Worm (Caenorhabditis elegans): ENCODE measurements around the gene kcmf-1.

kcmf-1 gene

ce11 chrIII:7878852-7879329 is 49.7 kb downstream of the kcmf-1 start, which contains the start of gene sup-18:
Gene sup-18, minus strand, starts transcription at chrIII:7878902.
- TF ChIP-seq dao-5 (tag; optimal IDR thresholded peaks at IDR 0.05) (no peak), him-1 (tag; optimal IDR thresholded peaks at IDR 0.05) (no peak), W03F9.2 (tag; optimal IDR thresholded peaks at IDR 0.05) (no peak)

- TF ChIP-seq W03F9.2 (tag; optimal IDR thresholded peaks at IDR 0.05) (no peak), him-1 (tag; optimal IDR thresholded peaks at IDR 0.05) (no peak), dao-5 (tag; optimal IDR thresholded peaks at IDR 0.05) (no peak)
Measured at ce11 chrIII:7880132-7880715, 51.0 kb downstream of the kcmf-1 start.

All from whole organism, L4/young adult.